Fruit fly (Drosophila melanogaster): Measurements from ENCODE around the gene Bsg.

DNA sequence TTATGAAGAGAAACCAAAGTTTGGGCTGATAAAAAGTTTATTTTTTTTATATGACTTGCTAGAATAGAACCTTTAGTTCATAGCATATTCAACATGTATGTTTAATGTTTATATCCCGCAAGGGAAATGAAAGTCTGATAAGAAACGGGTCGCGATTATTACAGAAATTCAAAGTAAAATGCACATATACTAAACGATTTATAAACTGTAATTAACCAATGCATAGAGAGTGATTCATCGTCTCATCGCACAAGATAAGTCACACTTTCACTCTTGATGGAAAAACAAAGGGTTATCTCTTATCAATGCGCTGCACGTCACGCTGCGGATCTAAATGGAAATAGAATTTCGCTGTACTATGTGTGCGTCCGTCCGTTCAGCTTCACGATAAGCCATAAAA, 45.7 kb downstream of the Bsg start:
- no peak for TF ChIP-seq pan (optimal IDR thresholded peaks at IDR 0.05)
- TF ChIP-seq lola (GFP tag; optimal IDR thresholded peaks at IDR 0.05) = no peak
- no peak for TF ChIP-seq br (GFP tag; optimal IDR thresholded peaks at IDR 0.05)
- TF ChIP-seq brk (GFP tag; optimal IDR thresholded peaks at IDR 0.05) = no peak
- TF ChIP-seq Jra (GFP tag; optimal IDR thresholded peaks at IDR 0.05) = no peak
- TF ChIP-seq fru (GFP tag; optimal IDR thresholded peaks at IDR 0.05) = no peak
- TF ChIP-seq Dif (GFP tag; optimal IDR thresholded peaks at IDR 0.05; ENCODE audit: partially characterized antibody) = no peak
- TF ChIP-seq usp (GFP tag; optimal IDR thresholded peaks at IDR 0.05) = no peak
- TF ChIP-seq sage (GFP tag; optimal IDR thresholded peaks at IDR 0.05) = no peak
- TF ChIP-seq Dfd (GFP tag; optimal IDR thresholded peaks at IDR 0.05) = no peak
- TF ChIP-seq OdsH (GFP tag; optimal IDR thresholded peaks at IDR 0.05) = no peak
- TF ChIP-seq ey (GFP tag; optimal IDR thresholded peaks at IDR 0.05) = no peak
- TF ChIP-seq psq (GFP tag; optimal IDR thresholded peaks at IDR 0.05) = no peak

Data from whole organism, wandering third instar larva.